Worm (Caenorhabditis elegans) whole organism, L1 larva: ENCODE data around the gene sdc-1.
A peak's percentile ranks its signal among the peaks of the same experiment; 100 is the strongest.

ENCODE experiments used
- C16A3.4 ChIP-seq: fragments of 150-350 bp; optimal IDR thresholded peaks from 2 replicates; lab custom pipeline; 2014; ENCODE audit warnings: missing biosample characterization, missing genetic modification characterization
- blmp-1 ChIP-seq: fragments of 150-350 bp; optimal IDR thresholded peaks from 2 replicates; lab custom pipeline; 2014; ENCODE audit warnings: missing biosample characterization, missing genetic modification characterization
- ceh-82 ChIP-seq, 3 experiments: fragments of 150-350 bp in 1 of 3; sonication (generic microtip) in 2 of 3; optimal IDR thresholded peaks; 2 replicates each; lab custom pipeline; 2014 to 2017; ENCODE audit warnings: missing biosample characterization in 3 of 3, missing genetic modification characterization in 3 of 3
- dsc-1 ChIP-seq: sonication (generic microtip); optimal IDR thresholded peaks from 2 replicates; lab custom pipeline; 2016; ENCODE audit warnings: mild to moderate bottlenecking, missing genetic modification characterization, missing compliant biosample characterization
- efl-1 ChIP-seq, 4 experiments: fragments of 150-350 bp; optimal IDR thresholded peaks in 3 of 4; peaks in 1 of 4; 1 replicate in 1 of 4; 2 replicates in 3 of 4; lab custom pipeline; 2014; ENCODE audit warnings: missing biosample characterization in 2 of 4, missing genetic modification characterization in 2 of 4, missing genetic modification reagents in 2 of 4
- egl-13 ChIP-seq: sonication (generic microtip); optimal IDR thresholded peaks from 2 replicates; lab custom pipeline; 2016; ENCODE audit warnings: missing genotype, missing genetic modification reagents, missing genetic modification characterization, missing compliant biosample characterization
- elt-2 ChIP-seq: sonication (generic microtip); optimal IDR thresholded peaks from 2 replicates; lab custom pipeline; 2016; ENCODE audit warnings: missing genetic modification characterization, mild to moderate bottlenecking, inconsistent platforms, missing compliant biosample characterization, missing genetic modification reagents
- elt-3 ChIP-seq, 6 experiments: fragments of 150-350 bp in 1 of 6; sonication (generic microtip); optimal IDR thresholded peaks; 2 replicates each; lab custom pipeline; 2017 to 2018; ENCODE audit warnings: missing biosample characterization in 6 of 6, missing genetic modification characterization in 6 of 6, inconsistent platforms in 1 of 6
- fkh-10 ChIP-seq: sonication (generic microtip); optimal IDR thresholded peaks from 2 replicates; lab custom pipeline; 2017; ENCODE audit warnings: missing biosample characterization, missing genetic modification reagents, missing genetic modification characterization
- fkh-4 ChIP-seq: sonication (generic microtip); optimal IDR thresholded peaks from 2 replicates; lab custom pipeline; 2016; ENCODE audit warnings: missing compliant biosample characterization, missing genetic modification characterization, borderline replicate concordance
- fos-1 ChIP-seq: fragments of 150-350 bp; optimal IDR thresholded peaks from 2 replicates; lab custom pipeline; 2014; ENCODE audit warnings: missing biosample characterization, missing genetic modification characterization
- hlh-17 ChIP-seq: fragments of 200-800 bp; sonication (Bioruptor generic); optimal IDR thresholded peaks from 2 replicates; lab custom pipeline; 2018; ENCODE audit warnings: missing genetic modification characterization, mild to moderate bottlenecking, missing compliant biosample characterization, moderate library complexity, borderline replicate concordance
- hlh-4 ChIP-seq: sonication (generic microtip); optimal IDR thresholded peaks from 2 replicates; lab custom pipeline; 2016; ENCODE audit warnings: mild to moderate bottlenecking, missing genetic modification characterization, missing compliant biosample characterization
- irx-1 ChIP-seq: sonication (generic microtip); optimal IDR thresholded peaks from 2 replicates; lab custom pipeline; 2016; ENCODE audit warnings: missing genetic modification characterization, missing compliant biosample characterization
- lin-35 ChIP-seq, 2 experiments: fragments of 150-350 bp; optimal IDR thresholded peaks; 2 replicates each; lab custom pipeline; 2014; ENCODE audit warnings: missing biosample characterization in 2 of 2, missing genetic modification characterization in 2 of 2, missing genetic modification reagents in 2 of 2
- lin-39 ChIP-seq: fragments of 150-350 bp; optimal IDR thresholded peaks from 2 replicates; lab custom pipeline; 2014; ENCODE audit warnings: missing biosample characterization, missing genetic modification reagents, missing genetic modification characterization
- lir-3 ChIP-seq: sonication (generic microtip); optimal IDR thresholded peaks from 2 replicates; lab custom pipeline; 2016; ENCODE audit warnings: mild to moderate bottlenecking, missing genetic modification characterization, moderate library complexity, missing compliant biosample characterization; ENCODE audit not compliant: poor library complexity
- lsy-2 ChIP-seq, 2 experiments: fragments of 150-350 bp; optimal IDR thresholded peaks; 2 replicates each; lab custom pipeline; 2014; ENCODE audit warnings: missing biosample characterization in 2 of 2, missing genetic modification characterization in 2 of 2
- mab-9 ChIP-seq: fragments of 200-800 bp; sonication (Bioruptor generic); IDR thresholded peaks from 2 replicates; pipeline ENCODE4 v1.3.6; 2022; ENCODE audit warnings: missing genetic modification reagents, missing genetic modification characterization, missing compliant biosample characterization
- mdl-1 ChIP-seq, 2 experiments: fragments of 150-350 bp; optimal IDR thresholded peaks; 2 replicates each; lab custom pipeline; 2014 to 2017; ENCODE audit warnings: missing biosample characterization in 2 of 2, missing genetic modification characterization in 2 of 2, inconsistent platforms in 1 of 2
- mep-1 ChIP-seq: fragments of 150-350 bp; optimal IDR thresholded peaks from 2 replicates; lab custom pipeline; 2014; ENCODE audit warnings: missing biosample characterization, missing genetic modification characterization
- nhr-12 ChIP-seq: sonication (generic microtip); optimal IDR thresholded peaks from 2 replicates; lab custom pipeline; 2017; ENCODE audit warnings: missing biosample characterization, missing genetic modification characterization
- nhr-19 ChIP-seq: fragments of 200-800 bp; sonication (Bioruptor generic); conservative IDR thresholded peaks from 2 replicates; pipeline ENCODE4 v1.3.6; 2022; ENCODE audit warnings: missing genetic modification characterization, missing compliant biosample characterization
- nhr-20 ChIP-seq: sonication (generic microtip); optimal IDR thresholded peaks from 2 replicates; lab custom pipeline; 2016; ENCODE audit warnings: mild to moderate bottlenecking, missing genetic modification characterization, missing compliant biosample characterization
- nhr-90 ChIP-seq: sonication (generic microtip); optimal IDR thresholded peaks from 2 replicates; lab custom pipeline; 2016; ENCODE audit warnings: mild to moderate bottlenecking, missing genetic modification characterization, missing compliant biosample characterization; ENCODE audit not compliant: poor library complexity
- rnt-1 ChIP-seq: sonication (generic microtip); optimal IDR thresholded peaks from 2 replicates; lab custom pipeline; 2016; ENCODE audit warnings: mild to moderate bottlenecking, missing genetic modification characterization, moderate library complexity, missing compliant biosample characterization
- snpc-4 ChIP-seq: fragments of 150-350 bp; optimal IDR thresholded peaks from 2 replicates; lab custom pipeline; 2014; ENCODE audit warnings: missing biosample characterization, missing genetic modification characterization
- sup-37 ChIP-seq: fragments of 200-800 bp; sonication (Bioruptor generic); optimal IDR thresholded peaks from 2 replicates; lab custom pipeline; 2018; ENCODE audit warnings: mild to moderate bottlenecking, missing genetic modification characterization, missing compliant biosample characterization
- tbx-2 ChIP-seq: sonication (generic microtip); optimal IDR thresholded peaks from 2 replicates; lab custom pipeline; 2016; ENCODE audit warnings: missing genetic modification characterization, missing compliant biosample characterization
- unc-86 ChIP-seq: sonication (generic microtip); optimal IDR thresholded peaks from 2 replicates; lab custom pipeline; 2016; ENCODE audit warnings: missing genetic modification characterization, missing compliant biosample characterization
- zag-1 ChIP-seq: fragments of 150-350 bp; optimal IDR thresholded peaks from 2 replicates; lab custom pipeline; 2014; ENCODE audit warnings: missing biosample characterization, missing genetic modification characterization
- ztf-4 ChIP-seq: fragments of 150-350 bp; optimal IDR thresholded peaks from 2 replicates; lab custom pipeline; 2014; ENCODE audit warnings: missing biosample characterization, missing genetic modification characterization

sdc-1 gene

ce11 chrX:16300422-16300821, 24.9 kb downstream of the sdc-1 start:
- TF ChIP-seq elt-2 (tag; lab: Kevin White, UChicago) (peak; percentile 31), fkh-4 (no peak), blmp-1 (tag; lab: Kevin White, UChicago) (no peak), ztf-4 (tag; lab: Kevin White, UChicago) (no peak), nhr-90 (peak; percentile 62), unc-86 (no peak), elt-3 (tag; optimal IDR thresholded peaks at IDR 0.05; lab: Kevin White, UChicago) (no peak), lin-35 (GFP tag; optimal IDR thresholded peaks at IDR 0.05; lab: Kevin White, UChicago) (peak in 1 of 2 experiments; percentile 15), C16A3.4 (tag; lab: Kevin White, UChicago) (peak; percentile 16), ceh-82 (tag; optimal IDR thresholded peaks at IDR 0.05; lab: Kevin White, UChicago) (peak in 1 of 3 experiments; percentile 8), zag-1 (tag; lab: Kevin White, UChicago) (no peak), nhr-19 (0 out of 2 replicates have a peak, but pooled peaks have one; percentile 14), irx-1 (tag; lab: Kevin White, UChicago) (peak; percentile 6), rnt-1 (tag; lab: Kevin White, UChicago) (peak; percentile 7), nhr-20 (tag; lab: Kevin White, UChicago) (peak; percentile 30)

ce11 chrX:16306164-16306563, 30.6 kb downstream of the sdc-1 start, which contains the start of gene twk-22:
twk-22 (plus strand) TSS chrX:16306464.
- TF ChIP-seq fos-1 (no peak), efl-1 (optimal IDR thresholded peaks at IDR 0.05; lab: Kevin White, UChicago) (no peak), efl-1 (GFP tag; optimal IDR thresholded peaks at IDR 0.05 in 1 of 2; lab: Kevin White, UChicago) (no peak), nhr-19 (no peak)
- TF ChIP-seq, all 84 proteins: peak for 0

ce11 chrX:16309705-16310104, 34.1 kb downstream of the sdc-1 start:
- TF ChIP-seq lsy-2 (tag; optimal IDR thresholded peaks at IDR 0.05; lab: Kevin White, UChicago) (no peak), snpc-4 (tag; lab: Kevin White, UChicago) (peak; percentile 14)
- TF ChIP-seq, all 84 proteins: peak for 1

ce11 chrX:16317629-16318028, 42.1 kb downstream of the sdc-1 start, which contains the start of gene T01B4.3:
T01B4.3 (minus strand) TSS chrX:16317729.
- TF ChIP-seq mab-9 (no peak), lin-39 (tag; lab: Kevin White, UChicago) (no peak), mep-1 (tag; lab: Kevin White, UChicago) (no peak), mdl-1 (tag; optimal IDR thresholded peaks at IDR 0.05; lab: Kevin White, UChicago) (no peak), fos-1 (no peak), nhr-20 (tag; lab: Kevin White, UChicago) (no peak), nhr-19 (no peak), rnt-1 (tag; lab: Kevin White, UChicago) (no peak), hlh-4 (tag; lab: Kevin White, UChicago) (no peak), hlh-17 (GFP tag; lab: Kevin White, UChicago) (no peak), fkh-10 (GFP tag; lab: Kevin White, UChicago) (no peak), lir-3 (tag; lab: Kevin White, UChicago) (no peak), tbx-2 (no peak), nhr-12 (tag; lab: Kevin White, UChicago) (no peak)

- TF ChIP-seq efl-1 (optimal IDR thresholded peaks at IDR 0.05; lab: Kevin White, UChicago) (no peak), efl-1 (GFP tag; optimal IDR thresholded peaks at IDR 0.05 in 1 of 2; lab: Kevin White, UChicago) (peak in 1 of 2 experiments; percentile 72), sup-37 (GFP tag; lab: Kevin White, UChicago) (no peak), egl-13 (tag; lab: Kevin White, UChicago) (no peak)
Measured at ce11 chrX:16318248-16318647, 42.7 kb downstream of the sdc-1 start.

- TF ChIP-seq tbx-2: no peak
- TF ChIP-seq rnt-1 (tag; lab: Kevin White, UChicago): peak; percentile 37
- peak; percentile 75 for TF ChIP-seq dsc-1 (tag; lab: Kevin White, UChicago)
Measured at ce11 chrX:16321327-16321726, 45.8 kb downstream of the sdc-1 start.
